Worm (Caenorhabditis elegans) whole organism, L2 larva: ENCODE results near the gene Y113G7A.22.
A peak's percentile ranks its signal among the peaks of the same experiment; 100 is the strongest.

Experiments
- F13H6.1 ChIP-seq: sonication (generic microtip); optimal IDR thresholded peaks from 2 replicates; lab custom pipeline; 2016; ENCODE audit warnings: missing genetic modification characterization, missing compliant biosample characterization
- R02D3.7 ChIP-seq: fragments of 150-350 bp; optimal IDR thresholded peaks from 2 replicates; lab custom pipeline; 2014; ENCODE audit warnings: missing biosample characterization, missing genetic modification characterization
- Y55F3AM.14 ChIP-seq: fragments of 200-800 bp; sonication (Bioruptor generic); optimal IDR thresholded peaks from 2 replicates; lab custom pipeline; 2018; ENCODE audit warnings: mild to moderate bottlenecking, missing genetic modification characterization, missing compliant biosample characterization
- ZK546.5 ChIP-seq: sonication (generic microtip); optimal IDR thresholded peaks from 2 replicates; lab custom pipeline; 2017; ENCODE audit warnings: missing biosample characterization, missing genetic modification characterization
- alr-1 ChIP-seq: fragments of 150-350 bp; optimal IDR thresholded peaks from 2 replicates; lab custom pipeline; 2014; ENCODE audit warnings: missing biosample characterization, missing genetic modification characterization
- aly-2 ChIP-seq: fragments of 150-350 bp; optimal IDR thresholded peaks from 2 replicates; lab custom pipeline; 2014; ENCODE audit warnings: missing biosample characterization, missing genetic modification characterization
- ama-1 ChIP-seq: fragments of 150-350 bp; optimal IDR thresholded peaks from 2 replicates; lab custom pipeline; 2018; ENCODE audit warnings: inconsistent platforms
- blmp-1 ChIP-seq: sonication (generic microtip); optimal IDR thresholded peaks from 2 replicates; lab custom pipeline; 2017; ENCODE audit warnings: missing genetic modification characterization, mild to moderate bottlenecking, missing compliant biosample characterization, antibody characterized with exemption, moderate library complexity; ENCODE audit not compliant: insufficient read depth
- ceh-16 ChIP-seq: fragments of 150-350 bp; optimal IDR thresholded peaks from 2 replicates; lab custom pipeline; 2014; ENCODE audit warnings: missing biosample characterization, missing genetic modification characterization
- ceh-82 ChIP-seq: fragments of 150-350 bp; optimal IDR thresholded peaks from 2 replicates; lab custom pipeline; 2014; ENCODE audit warnings: missing biosample characterization, missing genetic modification characterization
- dmd-4 ChIP-seq: sonication (generic microtip); optimal IDR thresholded peaks from 2 replicates; lab custom pipeline; 2017; ENCODE audit warnings: missing biosample characterization, missing genetic modification characterization
- egl-27 ChIP-seq: sonication (generic microtip); optimal IDR thresholded peaks from 3 replicates; lab custom pipeline; 2017; ENCODE audit warnings: missing biosample characterization, missing genetic modification reagents, missing genetic modification characterization
- elt-1 ChIP-seq: fragments of 150-350 bp; optimal IDR thresholded peaks from 2 replicates; lab custom pipeline; 2014; ENCODE audit warnings: missing biosample characterization, missing genetic modification characterization
- elt-3 ChIP-seq: sonication (generic microtip); optimal IDR thresholded peaks from 2 replicates; lab custom pipeline; 2017; ENCODE audit warnings: missing biosample characterization, missing genetic modification characterization
- fos-1 ChIP-seq: fragments of 150-350 bp; optimal IDR thresholded peaks from 2 replicates; lab custom pipeline; 2014; ENCODE audit warnings: missing biosample characterization, missing genetic modification characterization
- gmeb-1 ChIP-seq: fragments of 150-350 bp; optimal IDR thresholded peaks from 2 replicates; lab custom pipeline; 2014; ENCODE audit warnings: missing biosample characterization, missing genetic modification characterization
- lin-11 ChIP-seq: fragments of 150-350 bp; sonication (generic microtip); optimal IDR thresholded peaks from 2 replicates; lab custom pipeline; 2014; ENCODE audit warnings: missing biosample characterization, missing genetic modification characterization, inconsistent platforms, mixed read lengths
- lin-13 ChIP-seq: fragments of 150-350 bp; optimal IDR thresholded peaks from 2 replicates; lab custom pipeline; 2014; ENCODE audit warnings: missing biosample characterization, missing genetic modification reagents, missing genetic modification characterization
- lin-39 ChIP-seq: fragments of 150-350 bp; optimal IDR thresholded peaks from 2 replicates; lab custom pipeline; 2014; ENCODE audit warnings: missing biosample characterization, missing genetic modification reagents, missing genetic modification characterization
- lsy-2 ChIP-seq, 2 experiments: fragments of 150-350 bp in 1 of 2; sonication (generic microtip) in 1 of 2; optimal IDR thresholded peaks; 2 replicates each; lab custom pipeline; 2014 to 2017; ENCODE audit warnings: missing biosample characterization in 2 of 2, missing genetic modification characterization in 2 of 2
- mab-5 ChIP-seq: fragments of 150-350 bp; optimal IDR thresholded peaks from 2 replicates; lab custom pipeline; 2014; ENCODE audit warnings: missing biosample characterization, missing genetic modification characterization
- mbf-1 ChIP-seq: sonication (generic microtip); optimal IDR thresholded peaks from 2 replicates; lab custom pipeline; 2017; ENCODE audit warnings: missing biosample characterization, missing genetic modification characterization
- mdl-1 ChIP-seq, 2 experiments: fragments of 150-350 bp in 1 of 2; sonication (generic microtip) in 1 of 2; optimal IDR thresholded peaks; 2 replicates each; lab custom pipeline; 2017; ENCODE audit warnings: missing biosample characterization in 2 of 2, missing genetic modification characterization in 2 of 2
- nhr-11 ChIP-seq: fragments of 150-350 bp; optimal IDR thresholded peaks from 2 replicates; lab custom pipeline; 2014; ENCODE audit warnings: missing biosample characterization, missing genetic modification characterization
- nhr-129 ChIP-seq: fragments of 150-350 bp; optimal IDR thresholded peaks from 2 replicates; lab custom pipeline; 2014; ENCODE audit warnings: missing biosample characterization, missing genetic modification characterization
- nhr-21 ChIP-seq: fragments of 150-350 bp; optimal IDR thresholded peaks from 2 replicates; lab custom pipeline; 2014; ENCODE audit warnings: missing biosample characterization, missing genetic modification characterization
- nhr-23 ChIP-seq: fragments of 150-350 bp; optimal IDR thresholded peaks from 2 replicates; lab custom pipeline; 2014; ENCODE audit warnings: missing biosample characterization, missing genetic modification reagents, missing genetic modification characterization
- nhr-237 ChIP-seq: fragments of 150-350 bp; optimal IDR thresholded peaks from 2 replicates; lab custom pipeline; 2014; ENCODE audit warnings: missing biosample characterization, missing genetic modification characterization
- nhr-25 ChIP-seq: fragments of 150-350 bp; sonication (generic microtip); optimal IDR thresholded peaks from 3 replicates; lab custom pipeline; 2014; ENCODE audit warnings: missing biosample characterization, missing genetic modification characterization
- nhr-6 ChIP-seq: fragments of 150-350 bp; optimal IDR thresholded peaks from 2 replicates; lab custom pipeline; 2014; ENCODE audit warnings: missing biosample characterization, missing genetic modification characterization
- nhr-77 ChIP-seq: fragments of 150-350 bp; optimal IDR thresholded peaks from 2 replicates; lab custom pipeline; 2014; ENCODE audit warnings: missing biosample characterization, missing genetic modification characterization
- sem-4 ChIP-seq: fragments of 150-350 bp; optimal IDR thresholded peaks from 2 replicates; lab custom pipeline; 2014; ENCODE audit warnings: missing biosample characterization, missing genetic modification reagents, missing genetic modification characterization
- skn-1 ChIP-seq: sonication (generic microtip); optimal IDR thresholded peaks from 2 replicates; lab custom pipeline; 2017; ENCODE audit warnings: missing biosample characterization, missing genetic modification characterization
- sma-3 ChIP-seq: sonication (generic microtip); optimal IDR thresholded peaks from 2 replicates; lab custom pipeline; 2016; ENCODE audit warnings: missing genetic modification reagents, missing genetic modification characterization, missing compliant biosample characterization
- sma-9 ChIP-seq, 2 experiments: fragments of 150-350 bp in 1 of 2; sonication (generic microtip) in 1 of 2; optimal IDR thresholded peaks; 2 replicates each; lab custom pipeline; 2014 to 2016; ENCODE audit warnings: missing genetic modification characterization in 2 of 2, mild to moderate bottlenecking in 1 of 2, missing biosample characterization in 1 of 2, missing compliant biosample characterization in 1 of 2, missing genetic modification reagents in 1 of 2, moderate library complexity in 1 of 2
- snpc-4 ChIP-seq: fragments of 150-350 bp; optimal IDR thresholded peaks from 2 replicates; lab custom pipeline; 2014; ENCODE audit warnings: missing biosample characterization, missing genetic modification characterization
- unc-39 ChIP-seq: fragments of 150-350 bp; optimal IDR thresholded peaks from 2 replicates; lab custom pipeline; 2014; ENCODE audit warnings: missing biosample characterization, missing genetic modification characterization
- unc-55 ChIP-seq: fragments of 150-350 bp; sonication (generic microtip); optimal IDR thresholded peaks from 3 replicates; lab custom pipeline; 2014; ENCODE audit warnings: missing biosample characterization, missing genetic modification reagents, missing genetic modification characterization
- unc-62 ChIP-seq: fragments of 150-350 bp; optimal IDR thresholded peaks from 2 replicates; lab custom pipeline; 2014; ENCODE audit warnings: missing biosample characterization, missing genetic modification reagents, missing genetic modification characterization
- zag-1 ChIP-seq: fragments of 150-350 bp; optimal IDR thresholded peaks from 2 replicates; lab custom pipeline; 2014; ENCODE audit warnings: missing biosample characterization, missing genetic modification characterization
- ztf-11 ChIP-seq: sonication (generic microtip); optimal IDR thresholded peaks from 2 replicates; lab custom pipeline; 2017; ENCODE audit warnings: missing biosample characterization, missing genetic modification characterization
- ztf-4 ChIP-seq: fragments of 150-350 bp; optimal IDR thresholded peaks from 2 replicates; lab custom pipeline; 2014; ENCODE audit warnings: missing biosample characterization, missing genetic modification characterization

Gene Y113G7A.22

DNA sequence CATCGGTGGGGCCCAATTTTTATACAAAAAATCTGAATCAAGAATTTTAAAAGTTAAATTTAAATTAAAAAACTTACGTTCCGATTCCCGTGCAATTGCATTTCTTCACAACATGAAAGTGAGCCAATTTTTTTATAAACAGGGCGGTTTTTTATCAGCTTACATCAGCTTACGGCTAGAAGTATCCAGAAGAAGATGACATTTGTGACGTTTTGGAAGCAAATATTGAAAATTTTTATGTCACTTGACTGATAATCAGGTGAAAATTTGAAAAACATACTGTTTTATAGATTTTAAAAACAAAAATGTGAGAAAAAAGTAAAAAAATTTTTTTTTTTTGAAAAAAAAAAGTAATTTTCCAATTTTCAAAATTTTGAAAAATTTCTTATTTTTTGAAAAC, at the start of gene Y113G7A.22:
TSS of gene Y113G7A.22 (minus strand) at position 101 of the 400 bp plus-strand sequence.
- TF ChIP-seq unc-39 (tag; lab: Kevin White, UChicago) = no peak
- no peak for TF ChIP-seq alr-1 (tag; lab: Kevin White, UChicago)
- TF ChIP-seq nhr-237 (tag; lab: Kevin White, UChicago) = no peak
- TF ChIP-seq aly-2 = no peak
- no peak for TF ChIP-seq lsy-2 (tag; optimal IDR thresholded peaks at IDR 0.05; lab: Kevin White, UChicago)
- TF ChIP-seq ztf-11 (tag; lab: Kevin White, UChicago) = no peak
- no peak for TF ChIP-seq nhr-21 (tag; lab: Kevin White, UChicago)

DNA sequence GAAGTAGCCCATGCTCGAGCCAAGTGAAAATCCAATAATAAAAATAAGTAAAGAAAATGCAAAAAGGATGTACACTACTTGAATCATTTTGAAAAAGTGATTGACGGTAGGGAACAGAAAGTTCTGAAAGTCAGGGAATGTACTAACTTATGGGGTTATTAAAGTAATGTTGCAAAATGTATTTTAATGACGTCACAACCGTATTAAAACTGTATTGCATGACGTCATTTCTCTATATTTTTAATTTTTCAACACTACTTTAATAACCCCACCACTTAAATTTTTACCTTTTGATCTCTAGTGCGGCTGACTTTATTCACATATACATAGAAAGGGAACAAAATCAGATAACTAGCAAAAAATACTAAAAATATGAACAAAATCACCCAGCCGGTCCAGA, 47.2 kb upstream of the Y113G7A.22 start:
- TF ChIP-seq R02D3.7 (tag; lab: Kevin White, UChicago) (no peak), dmd-4 (tag; lab: Kevin White, UChicago) (no peak), mab-5 (tag; lab: Kevin White, UChicago) (no peak)
- TF ChIP-seq, all 48 proteins: peak for 0

DNA sequence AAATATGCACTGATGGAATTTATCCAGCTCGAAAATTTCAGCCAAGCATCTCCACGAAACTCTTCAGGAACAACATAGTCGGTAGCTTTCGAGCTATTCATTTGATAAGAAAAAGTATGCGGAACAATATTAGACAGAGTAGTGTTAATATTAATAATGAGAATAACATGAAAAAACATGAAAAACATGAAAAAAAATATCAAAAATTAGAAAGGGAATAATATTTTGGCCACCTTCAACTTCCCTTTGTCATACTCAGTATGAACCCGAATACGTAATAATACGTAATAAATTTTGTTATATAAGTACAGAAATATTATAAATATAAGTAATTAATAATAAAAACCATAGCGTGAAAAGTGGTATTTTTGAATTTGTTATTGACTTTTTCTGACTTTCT, 36.8 kb upstream of the Y113G7A.22 start, which contains the start of gene srw-39:
TSS of gene srw-39 (minus strand) at position 101 of the 400 bp plus-strand sequence.
- TF ChIP-seq nhr-129 (tag; lab: Kevin White, UChicago) (no peak), ceh-82 (tag; lab: Kevin White, UChicago) (no peak)
- TF ChIP-seq, all 48 proteins: peak for 0

DNA sequence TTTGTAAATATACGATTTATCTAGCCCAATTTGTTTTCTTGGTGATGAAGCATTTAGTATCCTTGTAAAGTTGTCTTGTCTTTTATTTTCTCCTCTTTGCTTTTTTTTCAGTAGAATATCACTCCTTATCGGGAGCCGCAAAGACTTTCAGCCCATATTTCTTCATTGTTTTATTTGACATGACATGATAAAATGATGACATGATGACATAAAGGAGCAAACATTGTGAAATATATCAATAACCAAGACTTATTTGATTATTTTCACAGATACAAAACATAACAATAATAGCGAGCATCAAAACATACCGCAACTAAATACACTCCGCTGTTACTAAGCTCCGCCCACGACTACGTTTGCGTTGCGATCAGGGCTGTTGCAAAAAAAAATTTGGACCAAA, 30.7 kb upstream of the Y113G7A.22 start:
- TF ChIP-seq skn-1 (peak; percentile 86), gmeb-1 (tag; lab: Kevin White, UChicago) (no peak), fos-1 (tag; lab: Kevin White, UChicago) (peak; percentile 8), egl-27 (tag; lab: Kevin White, UChicago) (no peak)

DNA sequence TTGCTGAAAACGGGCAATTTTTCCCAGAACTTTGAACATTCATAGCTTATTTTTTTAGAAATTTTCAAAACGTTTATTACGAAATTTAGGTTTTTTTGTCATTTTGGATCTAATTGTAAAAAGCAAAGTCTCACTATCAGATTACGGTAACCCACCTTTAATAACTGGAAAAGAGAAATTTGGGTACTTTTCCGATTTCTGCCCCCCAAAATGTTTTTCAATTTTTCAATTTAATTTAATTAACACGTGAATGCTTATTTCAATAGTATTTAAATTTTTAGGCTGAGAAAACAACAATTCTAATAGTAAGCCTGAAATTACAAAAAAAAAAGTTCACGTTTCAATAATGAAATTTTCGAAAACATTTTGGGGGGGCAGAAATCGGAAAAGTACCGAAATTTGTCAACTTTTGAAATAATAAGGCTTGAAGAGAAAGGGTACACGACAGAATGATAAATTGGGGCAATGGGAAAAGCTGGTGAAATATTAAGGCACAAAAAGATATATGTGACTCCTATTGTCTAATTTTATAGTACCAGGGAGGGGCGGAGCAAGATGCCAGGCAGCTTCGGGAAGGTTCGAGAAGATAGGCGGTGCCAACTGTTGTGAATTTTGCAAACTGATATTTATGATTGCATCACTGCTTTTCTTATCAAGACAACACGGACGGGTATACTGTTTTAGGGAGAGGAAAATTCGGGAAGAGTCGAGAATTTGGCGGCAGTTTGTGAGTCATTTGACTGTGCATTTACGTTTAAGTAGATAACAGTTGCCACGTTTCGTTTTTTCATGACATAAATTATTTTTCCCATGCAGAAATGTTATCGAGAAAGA, 29.1 kb upstream of the Y113G7A.22 start, which contains the start of gene F19B2.5:
TSS of gene F19B2.5 (minus strand) at position 107 of the 834 bp plus-strand sequence.
- TF ChIP-seq sma-9 (GFP tag; optimal IDR thresholded peaks at IDR 0.05; lab: Kevin White, UChicago) = peak; percentile 66
- no peak for TF ChIP-seq sma-9 (tag; optimal IDR thresholded peaks at IDR 0.05; lab: Kevin White, UChicago)
- TF ChIP-seq R02D3.7 (tag; lab: Kevin White, UChicago) = no peak
- no peak for TF ChIP-seq dmd-4 (tag; lab: Kevin White, UChicago)
- no peak for TF ChIP-seq elt-1
- TF ChIP-seq nhr-6 (tag; lab: Kevin White, UChicago) = no peak
- no peak for TF ChIP-seq ZK546.5 (tag; lab: Kevin White, UChicago)
- no peak for TF ChIP-seq sem-4 (tag; lab: Kevin White, UChicago)
- no peak for TF ChIP-seq ceh-82 (tag; lab: Kevin White, UChicago)
- no peak for TF ChIP-seq unc-62 (GFP tag; lab: Kevin White, UChicago)
- no peak for TF ChIP-seq aly-2
- no peak for TF ChIP-seq mab-5 (tag; lab: Kevin White, UChicago)
- no peak for TF ChIP-seq nhr-11 (tag; lab: Kevin White, UChicago)
- TF ChIP-seq zag-1 (tag; lab: Kevin White, UChicago) = no peak
- peak; percentile 39 for TF ChIP-seq F13H6.1 (tag; lab: Kevin White, UChicago)
- TF ChIP-seq lin-39 (tag; lab: Kevin White, UChicago) = no peak
- peak; percentile 89 for TF ChIP-seq ama-1
- TF ChIP-seq nhr-23 = no peak
- TF ChIP-seq nhr-21 (tag; lab: Kevin White, UChicago) = no peak
- peak; percentile 65 for TF ChIP-seq sma-3 (GFP tag; lab: Kevin White, UChicago)
- no peak for TF ChIP-seq mdl-1 (tag; optimal IDR thresholded peaks at IDR 0.05; lab: Kevin White, UChicago)
- TF ChIP-seq Y55F3AM.14 (GFP tag; lab: Kevin White, UChicago) = no peak
- TF ChIP-seq lsy-2 (tag; optimal IDR thresholded peaks at IDR 0.05; lab: Kevin White, UChicago) = peak in 1 of 2 experiments; percentile 35
- TF ChIP-seq lin-11 (tag; lab: Kevin White, UChicago) = no peak
- no peak for TF ChIP-seq nhr-77 (tag; lab: Kevin White, UChicago)
- TF ChIP-seq ztf-11 (tag; lab: Kevin White, UChicago) = no peak
- no peak for TF ChIP-seq snpc-4 (tag; lab: Kevin White, UChicago)
- no peak for TF ChIP-seq mbf-1 (tag; lab: Kevin White, UChicago)
- TF ChIP-seq ztf-4 (tag; lab: Kevin White, UChicago) = no peak
- peak; percentile 69 for TF ChIP-seq fos-1 (tag; lab: Kevin White, UChicago)
- TF ChIP-seq ceh-16 = no peak
- TF ChIP-seq elt-3 (tag; lab: Kevin White, UChicago) = no peak
- no peak for TF ChIP-seq nhr-237 (tag; lab: Kevin White, UChicago)
- no peak for TF ChIP-seq alr-1 (tag; lab: Kevin White, UChicago)
- no peak for TF ChIP-seq lin-13
- TF ChIP-seq nhr-25 (tag; lab: Kevin White, UChicago) = no peak
- no peak for TF ChIP-seq unc-39 (tag; lab: Kevin White, UChicago)
- no peak for TF ChIP-seq unc-55
- TF ChIP-seq blmp-1 (tag; lab: Kevin White, UChicago) = no peak
